Worm (Caenorhabditis elegans): ENCODE results near the gene ZC250.2.

DNA sequence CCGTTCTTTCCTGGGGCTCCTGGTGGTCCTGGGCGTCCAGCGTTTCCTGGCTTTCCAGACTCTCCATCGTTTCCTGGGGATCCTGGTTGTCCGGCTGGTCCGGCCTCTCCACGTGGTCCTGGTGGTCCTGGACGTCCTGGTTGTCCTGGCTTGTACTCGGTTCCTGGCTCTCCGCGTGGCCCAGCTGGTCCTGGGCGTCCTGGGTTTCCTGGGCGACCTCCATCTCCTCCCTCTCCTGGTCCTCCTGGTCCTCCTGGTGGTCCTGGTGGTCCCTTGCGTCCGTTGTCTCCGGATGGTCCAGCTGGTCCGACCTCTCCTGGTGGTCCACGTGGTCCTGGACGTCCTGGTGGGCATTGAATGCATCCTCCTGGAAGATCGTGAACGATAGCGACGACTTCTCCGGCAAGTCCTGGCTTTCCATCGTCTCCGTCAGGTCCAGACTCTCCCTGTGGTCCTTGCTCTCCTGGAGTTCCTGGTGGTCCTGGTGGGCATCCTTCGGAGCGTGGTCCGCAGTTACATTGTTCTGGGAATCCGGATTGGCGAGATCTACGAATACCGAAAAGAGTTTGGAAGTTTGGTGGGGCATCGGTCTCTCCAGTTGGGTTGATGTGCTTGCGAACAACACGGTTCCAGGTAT lies 44.0 kb downstream of the ZC250.2 start:
- TF ChIP-seq nhr-77 (tag; optimal IDR thresholded peaks at IDR 0.05) (no peak), nhr-10 (tag; optimal IDR thresholded peaks at IDR 0.05) (no peak), unc-62 (GFP tag; optimal IDR thresholded peaks at IDR 0.05) (no peak), nhr-21 (tag; optimal IDR thresholded peaks at IDR 0.05) (no peak), lin-11 (tag; optimal IDR thresholded peaks at IDR 0.05) (no peak), nhr-237 (tag; optimal IDR thresholded peaks at IDR 0.05) (no peak), ama-1 (optimal IDR thresholded peaks at IDR 0.05) (no peak), fos-1 (tag; optimal IDR thresholded peaks at IDR 0.05) (no peak)
